Worm (Caenorhabditis elegans) whole organism, L3 larva: Measurements from ENCODE around the gene noa-1.

Source experiments
- R02D3.7 ChIP-seq: fragments of 150-350 bp; optimal IDR thresholded peaks from 2 replicates; lab custom pipeline; 2014; ENCODE audit warnings: missing biosample characterization, missing genetic modification characterization
- ZK546.5 ChIP-seq: sonication (generic microtip); optimal IDR thresholded peaks from 2 replicates; lab custom pipeline; 2017; ENCODE audit warnings: missing biosample characterization, missing genetic modification characterization
- ama-1 ChIP-seq: fragments of 150-350 bp; optimal IDR thresholded peaks from 2 replicates; lab custom pipeline; 2018
- ceh-28 ChIP-seq: fragments of 150-350 bp; optimal IDR thresholded peaks from 2 replicates; lab custom pipeline; 2014; ENCODE audit warnings: missing biosample characterization, missing genetic modification reagents, missing genetic modification characterization
- ceh-82 ChIP-seq: fragments of 150-350 bp; optimal IDR thresholded peaks from 2 replicates; lab custom pipeline; 2014; ENCODE audit warnings: missing biosample characterization, missing genetic modification characterization
- ceh-9 ChIP-seq: sonication (generic microtip); optimal IDR thresholded peaks from 2 replicates; lab custom pipeline; 2018; ENCODE audit warnings: missing biosample characterization, missing genetic modification characterization
- egl-27 ChIP-seq: sonication (generic microtip); optimal IDR thresholded peaks from 4 replicates; lab custom pipeline; 2017; ENCODE audit warnings: missing biosample characterization, missing genetic modification reagents, missing genetic modification characterization
- egl-5 ChIP-seq: fragments of 150-350 bp; optimal IDR thresholded peaks from 2 replicates; lab custom pipeline; 2017; ENCODE audit warnings: missing biosample characterization, missing genetic modification reagents, missing genetic modification characterization, inconsistent platforms
- elt-1 ChIP-seq: fragments of 150-350 bp; optimal IDR thresholded peaks from 2 replicates; lab custom pipeline; 2014; ENCODE audit warnings: missing biosample characterization, missing genetic modification characterization
- elt-2 ChIP-seq: sonication (generic microtip); optimal IDR thresholded peaks from 2 replicates; lab custom pipeline; 2016; ENCODE audit warnings: missing genetic modification reagents, mild to moderate bottlenecking, missing genetic modification characterization, missing compliant biosample characterization
- elt-3 ChIP-seq, 3 experiments: fragments of 150-350 bp in 1 of 3; sonication (generic microtip) in 2 of 3; optimal IDR thresholded peaks; 2 replicates in 2 of 3; 4 replicates in 1 of 3; lab custom pipeline; 2014 to 2017; ENCODE audit warnings: missing biosample characterization in 3 of 3, missing genetic modification characterization in 3 of 3
- eor-1 ChIP-seq, 2 experiments: fragments of 150-350 bp; optimal IDR thresholded peaks; 2 replicates each; lab custom pipeline; 2014 to 2018; ENCODE audit warnings: missing biosample characterization in 2 of 2, missing genetic modification characterization in 2 of 2
- fkh-10 ChIP-seq: sonication (generic microtip); optimal IDR thresholded peaks from 2 replicates; lab custom pipeline; 2017; ENCODE audit warnings: missing biosample characterization, missing genetic modification reagents, missing genetic modification characterization
- fkh-2 ChIP-seq: fragments of 150-350 bp; optimal IDR thresholded peaks from 2 replicates; lab custom pipeline; 2014; ENCODE audit warnings: missing biosample characterization, missing genetic modification reagents, missing genetic modification characterization
- fos-1 ChIP-seq: fragments of 150-350 bp; optimal IDR thresholded peaks from 2 replicates; lab custom pipeline; 2014; ENCODE audit warnings: missing biosample characterization, missing genetic modification characterization
- hmg-11 ChIP-seq: sonication (generic microtip); optimal IDR thresholded peaks from 2 replicates; lab custom pipeline; 2016; ENCODE audit warnings: missing genetic modification characterization, missing compliant biosample characterization
- lin-15B ChIP-seq: fragments of 150-350 bp; optimal IDR thresholded peaks from 2 replicates; lab custom pipeline; 2014; ENCODE audit warnings: missing biosample characterization, missing genetic modification characterization
- lin-39 ChIP-seq: fragments of 150-350 bp; optimal IDR thresholded peaks from 2 replicates; lab custom pipeline; 2018; ENCODE audit warnings: missing biosample characterization, missing genetic modification reagents, missing genetic modification characterization
- lsy-12 ChIP-seq: sonication (generic microtip); optimal IDR thresholded peaks from 2 replicates; lab custom pipeline; 2016; ENCODE audit warnings: mild to moderate bottlenecking, missing genetic modification characterization, missing compliant biosample characterization
- mdl-1 ChIP-seq: fragments of 150-350 bp; optimal IDR thresholded peaks from 2 replicates; lab custom pipeline; 2014; ENCODE audit warnings: missing biosample characterization, missing genetic modification characterization
- mml-1 ChIP-seq: fragments of 150-350 bp; sonication (generic microtip); optimal IDR thresholded peaks from 3 replicates; lab custom pipeline; 2014; ENCODE audit warnings: missing biosample characterization, missing genetic modification characterization
- nfya-1 ChIP-seq: sonication (generic microtip); optimal IDR thresholded peaks from 2 replicates; lab custom pipeline; 2017; ENCODE audit warnings: missing genetic modification characterization, mild to moderate bottlenecking, missing compliant biosample characterization, antibody characterized with exemption, moderate library complexity; ENCODE audit not compliant: insufficient read depth
- nhr-23 ChIP-seq: fragments of 150-350 bp; optimal IDR thresholded peaks from 2 replicates; lab custom pipeline; 2014; ENCODE audit warnings: missing biosample characterization, missing genetic modification reagents, missing genetic modification characterization
- nhr-237 ChIP-seq: fragments of 150-350 bp; optimal IDR thresholded peaks from 2 replicates; lab custom pipeline; 2014; ENCODE audit warnings: missing biosample characterization, missing genetic modification characterization
- nhr-28 ChIP-seq: fragments of 150-350 bp; optimal IDR thresholded peaks from 2 replicates; lab custom pipeline; 2014; ENCODE audit warnings: missing biosample characterization, missing genetic modification characterization
- nhr-67 ChIP-seq: fragments of 150-350 bp; optimal IDR thresholded peaks from 2 replicates; lab custom pipeline; 2014; ENCODE audit warnings: missing biosample characterization, missing genetic modification characterization
- nhr-76 ChIP-seq: fragments of 150-350 bp; sonication (generic microtip); optimal IDR thresholded peaks from 5 replicates; lab custom pipeline; 2014; ENCODE audit warnings: missing biosample characterization, missing genetic modification characterization
- pha-4 ChIP-seq: fragments of 150-350 bp; optimal IDR thresholded peaks from 2 replicates; lab custom pipeline; 2014; ENCODE audit warnings: missing biosample characterization, missing genetic modification reagents, missing genetic modification characterization
- pqm-1 ChIP-seq: fragments of 150-350 bp; optimal IDR thresholded peaks from 2 replicates; lab custom pipeline; 2017; ENCODE audit warnings: missing biosample characterization, missing genetic modification characterization, inconsistent platforms
- sea-2 ChIP-seq: fragments of 150-350 bp; sonication (generic microtip); optimal IDR thresholded peaks from 4 replicates; lab custom pipeline; 2014; ENCODE audit warnings: missing biosample characterization, missing genetic modification reagents, missing genetic modification characterization
- skn-1 ChIP-seq: fragments of 150-350 bp; optimal IDR thresholded peaks from 2 replicates; lab custom pipeline; 2014; ENCODE audit warnings: missing biosample characterization, missing genetic modification characterization
- snpc-4 ChIP-seq: fragments of 150-350 bp; optimal IDR thresholded peaks from 2 replicates; lab custom pipeline; 2014; ENCODE audit warnings: missing biosample characterization, missing genetic modification characterization
- unc-62 ChIP-seq: fragments of 150-350 bp; sonication (generic microtip); optimal IDR thresholded peaks from 4 replicates; lab custom pipeline; 2014; ENCODE audit warnings: missing biosample characterization, missing genetic modification reagents, missing genetic modification characterization
- zag-1 ChIP-seq: fragments of 150-350 bp; optimal IDR thresholded peaks from 2 replicates; lab custom pipeline; 2014; ENCODE audit warnings: missing biosample characterization, missing genetic modification characterization
- ztf-4 ChIP-seq: fragments of 150-350 bp; optimal IDR thresholded peaks from 2 replicates; lab custom pipeline; 2014; ENCODE audit warnings: missing biosample characterization, missing genetic modification characterization

The noa-1 gene

DNA sequence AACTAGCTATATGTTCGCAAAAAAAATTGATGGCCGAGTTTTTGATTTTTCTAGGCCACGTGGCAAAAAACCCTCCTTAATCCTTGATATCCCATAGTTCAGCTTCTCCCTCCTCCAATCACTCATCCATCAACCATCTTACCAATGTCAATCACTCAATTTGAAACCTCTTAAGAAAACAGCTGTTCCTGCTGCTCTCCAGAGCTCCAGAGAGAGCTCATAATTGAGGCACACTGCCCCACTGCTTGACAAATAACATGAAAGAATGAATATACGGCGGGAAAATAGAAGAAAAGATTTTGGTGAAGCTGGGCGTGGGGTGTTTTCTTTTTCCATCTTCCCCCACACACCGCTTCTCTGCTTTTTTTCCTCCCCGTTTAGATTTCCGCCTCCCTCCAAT lies 40.3 kb downstream of the noa-1 start:
- no peak for TF ChIP-seq unc-62
- TF ChIP-seq egl-5 (tag; lab: Kevin White, UChicago): peak; percentile 22
- no peak for TF ChIP-seq pqm-1
- no peak for TF ChIP-seq pha-4 (tag; lab: Kevin White, UChicago)
- TF ChIP-seq lin-39 (tag; lab: Kevin White, UChicago): peak; percentile 66

DNA sequence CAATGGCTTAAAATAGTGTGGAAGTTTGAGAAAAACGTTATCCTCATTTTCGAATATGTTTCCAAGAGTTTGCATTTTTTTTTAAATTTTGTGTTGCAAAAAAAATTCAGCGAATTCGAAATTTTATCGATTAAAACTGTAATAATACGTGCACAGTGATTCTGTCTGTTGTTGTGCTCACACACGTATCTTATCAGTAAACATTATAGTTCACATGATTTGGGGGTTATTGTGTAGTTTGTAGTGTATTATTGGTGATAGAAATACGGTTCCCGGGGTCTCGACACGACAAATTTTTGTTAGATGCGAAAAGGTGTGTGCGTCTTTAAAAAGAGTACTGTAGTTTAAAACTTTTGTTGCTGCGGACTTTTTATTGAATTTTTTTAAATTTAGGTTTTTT lies 45.1 kb downstream of the noa-1 start, which contains the start of gene drr-1:
Gene drr-1 (minus strand): TSS at position 183 of the 400 bp plus-strand sequence.
- no peak for TF ChIP-seq eor-1 (tag; optimal IDR thresholded peaks at IDR 0.05; lab: Kevin White, UChicago)
- peak; percentile 35 for TF ChIP-seq pha-4 (tag; lab: Kevin White, UChicago)
- no peak for TF ChIP-seq egl-5 (tag; lab: Kevin White, UChicago)
- no peak for TF ChIP-seq ZK546.5 (tag; lab: Kevin White, UChicago)
- peak; percentile 72 for TF ChIP-seq elt-2 (tag; lab: Kevin White, UChicago)
- no peak for TF ChIP-seq nhr-76 (tag; lab: Kevin White, UChicago)
- no peak for TF ChIP-seq nhr-28 (tag; lab: Kevin White, UChicago)
- TF ChIP-seq nfya-1 (tag; lab: Kevin White, UChicago): no peak
- peak; percentile 46 for TF ChIP-seq ceh-28

DNA sequence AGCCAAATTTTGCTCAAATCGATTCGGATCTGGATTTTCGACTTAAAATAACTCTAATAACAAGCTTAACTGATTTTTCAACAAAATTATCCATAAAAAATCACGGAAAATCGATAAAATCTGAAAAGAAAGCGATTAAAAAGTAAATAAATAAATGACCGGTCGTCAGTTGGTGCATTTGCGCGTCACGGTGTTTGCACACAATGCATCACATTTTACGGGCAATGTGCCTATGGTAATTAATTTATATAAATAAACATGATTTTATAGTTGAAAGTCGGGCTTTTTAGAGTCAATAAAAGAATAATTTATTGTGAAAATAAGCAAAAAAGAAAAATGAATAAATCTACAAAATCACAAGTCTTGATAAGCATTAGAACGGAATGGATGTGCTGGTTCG lies 46.1 kb downstream of the noa-1 start:
- TF ChIP-seq pqm-1 (peak; percentile 8), nhr-28 (tag; lab: Kevin White, UChicago) (no peak), pha-4 (tag; lab: Kevin White, UChicago) (peak; percentile 89), lin-39 (tag; lab: Kevin White, UChicago) (no peak), hmg-11 (peak; percentile 54), lsy-12 (no peak), elt-2 (tag; lab: Kevin White, UChicago) (peak; percentile 31), fkh-10 (no peak), ceh-28 (no peak), nhr-23 (no peak), mdl-1 (tag; lab: Kevin White, UChicago) (no peak), ceh-82 (tag; lab: Kevin White, UChicago) (no peak), snpc-4 (tag; lab: Kevin White, UChicago) (peak; percentile 42), nfya-1 (tag; lab: Kevin White, UChicago) (peak; percentile 12), lin-15B (tag; lab: Kevin White, UChicago) (peak; percentile 39), R02D3.7 (no peak), elt-3 (tag; optimal IDR thresholded peaks at IDR 0.05; lab: Kevin White, UChicago) (no peak), eor-1 (tag; optimal IDR thresholded peaks at IDR 0.05; lab: Kevin White, UChicago) (no peak), ama-1 (lab: Kevin White, UChicago) (peak; percentile 24), fkh-2 (tag; lab: Kevin White, UChicago) (no peak), ceh-9 (tag; lab: Kevin White, UChicago) (no peak)

DNA sequence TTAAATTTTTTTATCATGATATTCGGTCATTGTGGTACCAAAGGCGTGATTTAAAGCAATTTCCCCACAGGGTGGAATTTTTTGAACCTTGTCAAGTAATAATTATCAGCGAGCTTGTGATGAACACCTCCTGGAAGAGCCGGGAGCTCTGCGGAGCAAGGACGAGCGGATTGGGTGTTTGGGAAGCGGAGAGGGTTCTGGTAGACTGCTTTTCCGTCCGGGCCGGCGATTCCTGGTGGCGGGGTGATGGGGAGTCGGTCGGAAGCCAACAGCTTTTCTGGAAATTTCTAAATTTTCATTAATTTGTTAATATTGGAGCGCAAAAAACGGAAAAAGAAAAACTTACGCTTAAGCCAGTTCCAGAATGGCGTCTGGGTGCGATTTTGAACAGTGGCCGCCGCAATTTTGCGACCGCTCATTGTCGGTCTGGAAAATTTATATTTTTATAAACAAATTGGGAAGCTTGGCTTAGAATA lies 46.6 kb downstream of the noa-1 start, which contains the start of gene ndua-7:
Gene ndua-7 (minus strand): TSS at position 426 of the 476 bp plus-strand sequence.
- TF ChIP-seq elt-3 (tag; optimal IDR thresholded peaks at IDR 0.05; lab: Kevin White, UChicago) (no peak), lin-15B (tag; lab: Kevin White, UChicago) (no peak), mml-1 (tag; lab: Kevin White, UChicago) (no peak), lin-39 (tag; lab: Kevin White, UChicago) (no peak), fkh-10 (no peak), nhr-67 (no peak), elt-2 (tag; lab: Kevin White, UChicago) (no peak), nhr-23 (no peak), skn-1 (tag; lab: Kevin White, UChicago) (no peak), zag-1 (tag; lab: Kevin White, UChicago) (no peak)

DNA sequence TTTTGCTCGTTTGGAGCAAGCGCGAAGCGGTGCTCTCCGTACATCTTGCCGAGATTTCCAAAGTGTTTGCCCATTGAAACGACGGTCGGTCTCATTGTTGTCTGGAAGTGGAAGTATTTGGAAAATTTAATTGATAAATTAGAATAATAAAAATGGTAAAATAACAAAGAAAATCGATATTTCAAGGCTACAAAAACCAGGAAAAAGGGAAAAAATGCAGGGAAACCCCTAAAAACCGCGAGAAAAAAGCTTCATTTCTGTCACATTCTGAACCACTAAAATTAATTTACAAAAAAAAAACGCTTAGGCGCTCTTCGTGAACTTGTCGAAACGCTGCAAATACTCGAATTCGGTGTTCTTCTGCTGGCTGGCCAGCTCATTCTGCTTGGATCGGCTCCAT lies 47.9 kb downstream of the noa-1 start, which contains the start of gene F45H10.2:
Gene F45H10.2 (minus strand): TSS at position 101 of the 400 bp plus-strand sequence.
- TF ChIP-seq nfya-1 (tag; lab: Kevin White, UChicago): no peak
- no peak for TF ChIP-seq lin-15B (tag; lab: Kevin White, UChicago)
- TF ChIP-seq zag-1 (tag; lab: Kevin White, UChicago): no peak
- TF ChIP-seq fos-1 (tag; lab: Kevin White, UChicago): no peak
- no peak for TF ChIP-seq egl-27 (tag; lab: Kevin White, UChicago)
- no peak for TF ChIP-seq nhr-237
- TF ChIP-seq ZK546.5 (tag; lab: Kevin White, UChicago): no peak
- TF ChIP-seq ztf-4: no peak
- no peak for TF ChIP-seq fkh-10
- no peak for TF ChIP-seq pqm-1
- TF ChIP-seq fkh-2 (tag; lab: Kevin White, UChicago): no peak
- TF ChIP-seq elt-1: no peak
- TF ChIP-seq ama-1 (lab: Kevin White, UChicago): no peak
- TF ChIP-seq sea-2: no peak
- TF ChIP-seq nhr-28 (tag; lab: Kevin White, UChicago): no peak
- no peak for TF ChIP-seq ceh-82 (tag; lab: Kevin White, UChicago)
- no peak for TF ChIP-seq ceh-9 (tag; lab: Kevin White, UChicago)
- no peak for TF ChIP-seq nhr-76 (tag; lab: Kevin White, UChicago)
- TF ChIP-seq unc-62: no peak
- no peak for TF ChIP-seq mml-1 (tag; lab: Kevin White, UChicago)
